Fruit fly (Drosophila melanogaster): ENCODE measurements around the gene SP1029.

SP1029 gene

dm6 chr3R:29228745-29229448 is 21.4 kb downstream of the SP1029 start, which contains the start of gene Usp1 (continued):
- peak; percentile 77 for TF ChIP-seq sens (GFP tag)
- TF ChIP-seq CG2199 (GFP tag; IDR thresholded peaks at IDR 0.05): no peak
- TF ChIP-seq CG34422 (GFP tag; IDR thresholded peaks at IDR 0.05): peak; percentile 52; the same call in 1 of the 3 replicates
- TF ChIP-seq nau (GFP tag; optimal IDR thresholded peaks at IDR 0.05): no peak
- no peak for TF ChIP-seq CG6175 (GFP tag; IDR thresholded peaks at IDR 0.05)
- no peak for TF ChIP-seq hth (optimal IDR thresholded peaks at IDR 0.05)
- TF ChIP-seq CG8765 (GFP tag; IDR thresholded peaks at IDR 0.05): no peak
- no peak for TF ChIP-seq NC2β (GFP tag; optimal IDR thresholded peaks at IDR 0.05)
- TF ChIP-seq CG10274 (GFP tag; optimal IDR thresholded peaks at IDR 0.05): no peak
- no peak for TF ChIP-seq CG31224 (GFP tag; IDR thresholded peaks at IDR 0.05)
- peak; percentile 19 for TF ChIP-seq ftz-f1 (GFP tag; optimal IDR thresholded peaks at IDR 0.05)
- no peak for TF ChIP-seq Nf-YA (GFP tag; IDR thresholded peaks at IDR 0.05)
- TF ChIP-seq CG12391 (tag; optimal IDR thresholded peaks at IDR 0.05): peak; percentile 12
- peak; percentile 94; the same call in 2 of the 3 replicates for TF ChIP-seq CG17361 (GFP tag; IDR thresholded peaks at IDR 0.05)
- TF ChIP-seq insv (GFP tag; optimal IDR thresholded peaks at IDR 0.05): no peak
- no peak for TF ChIP-seq CG11696 (GFP tag; IDR thresholded peaks at IDR 0.05)
- no peak for TF ChIP-seq CG11456 (GFP tag; IDR thresholded peaks at IDR 0.05)
- peak; percentile 54 for TF ChIP-seq trem (tag; optimal IDR thresholded peaks at IDR 0.05)
- TF ChIP-seq B-H2 (GFP tag; optimal IDR thresholded peaks at IDR 0.05): no peak
- TF ChIP-seq dmrt99B (tag; optimal IDR thresholded peaks at IDR 0.05): no peak
- TF ChIP-seq Hand (GFP tag; optimal IDR thresholded peaks at IDR 0.05): no peak
- no peak for TF ChIP-seq Six4 (GFP tag; optimal IDR thresholded peaks at IDR 0.05)
- TF ChIP-seq sd (tag; optimal IDR thresholded peaks at IDR 0.05): no peak
- TF ChIP-seq nom (GFP tag; optimal IDR thresholded peaks at IDR 0.05): no peak
- TF ChIP-seq Fer3 (tag; optimal IDR thresholded peaks at IDR 0.05): no peak
- TF ChIP-seq CG17612 (GFP tag; IDR thresholded peaks at IDR 0.05): no peak
- TF ChIP-seq Eip74EF (GFP tag; optimal IDR thresholded peaks at IDR 0.05): no peak
- TF ChIP-seq CG7556 (GFP tag; optimal IDR thresholded peaks at IDR 0.05): no peak
- no peak for TF ChIP-seq CG7372 (GFP tag; IDR thresholded peaks at IDR 0.05)
- TF ChIP-seq CG4730 (GFP tag; IDR thresholded peaks at IDR 0.05): no peak
- TF ChIP-seq z (GFP tag; IDR thresholded peaks at IDR 0.05): no peak
- TF ChIP-seq ci (GFP tag; IDR thresholded peaks at IDR 0.05): no peak; the same call in 2 of the 3 replicates
- TF ChIP-seq Drgx (GFP tag; IDR thresholded peaks at IDR 0.05): no peak
- TF ChIP-seq CG15073 (GFP tag; optimal IDR thresholded peaks at IDR 0.05): no peak
- peak; percentile 100 for TF ChIP-seq Dref (GFP tag; IDR thresholded peaks at IDR 0.05)
- no peak for TF ChIP-seq Asciz (GFP tag; optimal IDR thresholded peaks at IDR 0.05)
- TF ChIP-seq dmrt11E (tag; optimal IDR thresholded peaks at IDR 0.05): no peak
- TF ChIP-seq Pdp1 (GFP tag; optimal IDR thresholded peaks at IDR 0.05): peak in 1 of 2 experiments; percentile 24
- TF ChIP-seq CG14014 (GFP tag; IDR thresholded peaks at IDR 0.05): no peak
- no peak for TF ChIP-seq fd3F (GFP tag; optimal IDR thresholded peaks at IDR 0.05)
- TF ChIP-seq Xbp1 (GFP tag; optimal IDR thresholded peaks at IDR 0.05): no peak
- TF ChIP-seq CG4360 (GFP tag; IDR thresholded peaks at IDR 0.05): no peak
- TF ChIP-seq tx (GFP tag; optimal IDR thresholded peaks at IDR 0.05): no peak
- no peak for TF ChIP-seq danr (GFP tag; IDR thresholded peaks at IDR 0.05)
- TF ChIP-seq CG10267 (tag; optimal IDR thresholded peaks at IDR 0.05): peak; percentile 53
- TF ChIP-seq CG15479 (GFP tag; optimal IDR thresholded peaks at IDR 0.05): no peak
- TF ChIP-seq ac (GFP tag; optimal IDR thresholded peaks at IDR 0.05): no peak
- peak; percentile 50 for TF ChIP-seq CG14710 (tag; optimal IDR thresholded peaks at IDR 0.05)
- peak; percentile 49 for TF ChIP-seq phol (tag; optimal IDR thresholded peaks at IDR 0.05)
- no peak for TF ChIP-seq CG30403 (GFP tag; optimal IDR thresholded peaks at IDR 0.05)
